ENCODE assay signal across 7 fruit fly cellular contexts in genomic region chr2L:7419408-7420304, dm6.
TF ChIP-seq lines count a peak whose summit lies in the region.

No protein-coding gene starts in this region.

- TF ChIP-seq CTCF in S2 (optimal IDR thresholded peaks at IDR 0.05; lab: Kevin White, UChicago) = peak; percentile 85 to 90
- TF ChIP-seq CTCF in whole organism, embryonic (GFP tag; optimal IDR thresholded peaks at IDR 0.05; lab: Kevin White, UChicago) = peak; percentile 89

TF ChIP-seq in whole organism, 6 proteins besides CTCF, POLR2A, EP300 and RAD21:
- TF ChIP-seq psq (optimal IDR thresholded peaks at IDR 0.05; lab: Kevin White, UChicago) = no peak
- peak; percentile 38 to 85 for TF ChIP-seq EcR (GFP tag; optimal IDR thresholded peaks at IDR 0.05; lab: Kevin White, UChicago)
TF ChIP-seq in whole organism: peak in this region for 1.

TF ChIP-seq in whole organism, adult, 20 proteins besides CTCF, POLR2A, EP300 and RAD21:
- TF ChIP-seq tj (GFP tag; optimal IDR thresholded peaks at IDR 0.05; lab: Kevin White, UChicago) = peak; percentile 78
- no peak for TF ChIP-seq CG1620 (GFP tag; optimal IDR thresholded peaks at IDR 0.05; lab: Kevin White, UChicago)
- no peak for TF ChIP-seq toe (GFP tag; optimal IDR thresholded peaks at IDR 0.05; lab: Kevin White, UChicago)
- no peak for TF ChIP-seq Hr96 (GFP tag; optimal IDR thresholded peaks at IDR 0.05; lab: Kevin White, UChicago)
TF ChIP-seq in whole organism, adult: peak in this region for 1.

TF ChIP-seq in whole organism, embryonic, 481 proteins besides CTCF, POLR2A, EP300 and RAD21 (continues in another document):
- no peak for TF ChIP-seq Scr (GFP tag; IDR thresholded peaks at IDR 0.05; lab: Robert Waterston, UW; ENCODE audit: partially characterized antibody)
- peak; percentile 36 for TF ChIP-seq PHDP (tag; optimal IDR thresholded peaks at IDR 0.05; lab: Kevin White, UChicago)
- no peak for TF ChIP-seq Deaf1 (tag; optimal IDR thresholded peaks at IDR 0.05; lab: Kevin White, UChicago)
- no peak for TF ChIP-seq bigmax (GFP tag; optimal IDR thresholded peaks at IDR 0.05; lab: Kevin White, UChicago)
- TF ChIP-seq CG18599 (GFP tag; optimal IDR thresholded peaks at IDR 0.05; lab: Kevin White, UChicago) = peak; percentile 63
- TF ChIP-seq Rx (GFP tag; IDR thresholded peaks at IDR 0.05; lab: Robert Waterston, UW) = no peak
- TF ChIP-seq Ets65A (GFP tag; lab: Kevin White, UChicago) = peak; percentile 27
- TF ChIP-seq ems (GFP tag; optimal IDR thresholded peaks at IDR 0.05; lab: Kevin White, UChicago) = no peak
- peak; percentile 40; the same call in 1 of the 2 replicates for TF ChIP-seq CG14014 (GFP tag; IDR thresholded peaks at IDR 0.05; lab: Robert Waterston, UW)
- no peak for TF ChIP-seq CG1024 (GFP tag; IDR thresholded peaks at IDR 0.05; lab: Robert Waterston, UW)
- peak; percentile 48 for TF ChIP-seq CG15269 (tag; optimal IDR thresholded peaks at IDR 0.05; lab: Kevin White, UChicago)
- no peak for TF ChIP-seq fd3F (GFP tag; optimal IDR thresholded peaks at IDR 0.05; lab: Kevin White, UChicago)
- TF ChIP-seq Dek (tag; optimal IDR thresholded peaks at IDR 0.05; lab: Kevin White, UChicago) = peak; percentile 13
- TF ChIP-seq CG9215 (GFP tag; IDR thresholded peaks at IDR 0.05; lab: Robert Waterston, UW) = peak; percentile 32; the same call in 1 of the 2 replicates
- no peak for TF ChIP-seq CG9609 (GFP tag; optimal IDR thresholded peaks at IDR 0.05; lab: Kevin White, UChicago)
- TF ChIP-seq onecut (GFP tag; IDR thresholded peaks at IDR 0.05; lab: Robert Waterston, UW) = peak; percentile 99
- no peak for TF ChIP-seq CG11456 (GFP tag; IDR thresholded peaks at IDR 0.05; lab: Robert Waterston, UW)
- TF ChIP-seq CG32532 (GFP tag; IDR thresholded peaks at IDR 0.05; lab: Robert Waterston, UW) = peak; percentile 42; the same call in 1 of the 2 replicates
- no peak for TF ChIP-seq Atf3 (GFP tag; optimal IDR thresholded peaks at IDR 0.05; lab: Kevin White, UChicago)
- TF ChIP-seq hth (optimal IDR thresholded peaks at IDR 0.05; lab: Kevin White, UChicago) = no peak
- TF ChIP-seq CG11504 (tag; optimal IDR thresholded peaks at IDR 0.05; lab: Kevin White, UChicago) = peak; percentile 48

TF ChIP-seq in whole organism, prepupa, 60 proteins besides CTCF, POLR2A, EP300 and RAD21 (continues in another document):
- peak; percentile 78 for TF ChIP-seq Eip75B (GFP tag; optimal IDR thresholded peaks at IDR 0.05; lab: Kevin White, UChicago)
- peak; percentile 54 for TF ChIP-seq CG32006 (GFP tag; optimal IDR thresholded peaks at IDR 0.05; lab: Kevin White, UChicago)
- TF ChIP-seq net (GFP tag; optimal IDR thresholded peaks at IDR 0.05; lab: Kevin White, UChicago) = no peak
- TF ChIP-seq Sox15 (GFP tag; optimal IDR thresholded peaks at IDR 0.05; lab: Kevin White, UChicago) = no peak
- TF ChIP-seq Hr4 (GFP tag; optimal IDR thresholded peaks at IDR 0.05; lab: Kevin White, UChicago) = peak; percentile 44
- TF ChIP-seq CG31627 (GFP tag; optimal IDR thresholded peaks at IDR 0.05; lab: Kevin White, UChicago) = peak; percentile 65
- TF ChIP-seq Blimp-1 (GFP tag; optimal IDR thresholded peaks at IDR 0.05; lab: Kevin White, UChicago) = peak; percentile 62
- peak; percentile 69 for TF ChIP-seq Hr39 (GFP tag; optimal IDR thresholded peaks at IDR 0.05; lab: Kevin White, UChicago)
- TF ChIP-seq cyc (GFP tag; optimal IDR thresholded peaks at IDR 0.05; lab: Kevin White, UChicago) = peak; percentile 69
- TF ChIP-seq lz (GFP tag; optimal IDR thresholded peaks at IDR 0.05; lab: Kevin White, UChicago) = peak; percentile 85
- peak; percentile 52; the same call in 1 of the 3 replicates for TF ChIP-seq eg (GFP tag; IDR thresholded peaks at IDR 0.05; lab: Robert Waterston, UW)
- TF ChIP-seq pdm3 (GFP tag; optimal IDR thresholded peaks at IDR 0.05; lab: Kevin White, UChicago) = peak; percentile 65
- peak in 1 of 2 experiments; percentile 76 for TF ChIP-seq ss (GFP tag; optimal IDR thresholded peaks at IDR 0.05; lab: Kevin White, UChicago)
- peak; percentile 15 for TF ChIP-seq spab (GFP tag; optimal IDR thresholded peaks at IDR 0.05; lab: Kevin White, UChicago)
- peak; percentile 82 for TF ChIP-seq topi (GFP tag; optimal IDR thresholded peaks at IDR 0.05; lab: Kevin White, UChicago)
- no peak for TF ChIP-seq vri (GFP tag; optimal IDR thresholded peaks at IDR 0.05; lab: Kevin White, UChicago)
- peak; percentile 92 for TF ChIP-seq Met (GFP tag; optimal IDR thresholded peaks at IDR 0.05; lab: Kevin White, UChicago)
- TF ChIP-seq Ets96B (tag; optimal IDR thresholded peaks at IDR 0.05; lab: Kevin White, UChicago) = peak; percentile 58
- 0 out of 2 replicates have a peak, but pooled peaks have one; percentile 11 for TF ChIP-seq CG11294 (GFP tag; IDR thresholded peaks at IDR 0.05; lab: Robert Waterston, UW)
- peak; percentile 86 for TF ChIP-seq Eip78C (GFP tag; lab: Kevin White, UChicago)
- peak; percentile 30 for TF ChIP-seq acj6 (GFP tag; optimal IDR thresholded peaks at IDR 0.05; lab: Kevin White, UChicago)

TF ChIP-seq in whole organism, pupa, 21 proteins besides CTCF, POLR2A, EP300 and RAD21:
- TF ChIP-seq CG13204 (GFP tag; optimal IDR thresholded peaks at IDR 0.05; lab: Kevin White, UChicago) (peak; percentile 23), CG9948 (tag; optimal IDR thresholded peaks at IDR 0.05; lab: Kevin White, UChicago) (peak; percentile 74), rn (GFP tag; IDR thresholded peaks at IDR 0.05; lab: Robert Waterston, UW) (no peak), Snoo (tag; optimal IDR thresholded peaks at IDR 0.05; lab: Kevin White, UChicago) (peak; percentile 57), gl (tag; optimal IDR thresholded peaks at IDR 0.05; lab: Kevin White, UChicago) (no peak), Ets98B (GFP tag; IDR thresholded peaks at IDR 0.05; lab: Robert Waterston, UW) (no peak), fd96Ca (GFP tag; IDR thresholded peaks at IDR 0.05; lab: Robert Waterston, UW) (no peak; the same call in 2 of the 3 replicates), CG34367 (tag; optimal IDR thresholded peaks at IDR 0.05; lab: Kevin White, UChicago) (peak; percentile 59), Pif1B (GFP tag; optimal IDR thresholded peaks at IDR 0.05; lab: Kevin White, UChicago) (peak; percentile 39), Pif1A (GFP tag; optimal IDR thresholded peaks at IDR 0.05; lab: Kevin White, UChicago) (peak; percentile 55), CG17806 (tag; optimal IDR thresholded peaks at IDR 0.05; lab: Kevin White, UChicago) (peak; percentile 65), CG15710 (tag; optimal IDR thresholded peaks at IDR 0.05; lab: Kevin White, UChicago) (peak; percentile 81), EcR (GFP tag; optimal IDR thresholded peaks at IDR 0.05; lab: Kevin White, UChicago) (peak; percentile 97), CG12605 (GFP tag; IDR thresholded peaks at IDR 0.05; lab: Robert Waterston, UW) (peak; percentile 38; the same call in 1 of the 2 replicates), CG10348 (GFP tag; IDR thresholded peaks at IDR 0.05; lab: Robert Waterston, UW) (no peak), CG32121 (GFP tag; IDR thresholded peaks at IDR 0.05; lab: Robert Waterston, UW) (peak; percentile 28; the same call in 1 of the 2 replicates), CG8159 (tag; optimal IDR thresholded peaks at IDR 0.05; lab: Kevin White, UChicago) (peak; percentile 82), D1 (tag; optimal IDR thresholded peaks at IDR 0.05; lab: Kevin White, UChicago) (no peak), CG8301 (tag; optimal IDR thresholded peaks at IDR 0.05; lab: Kevin White, UChicago) (peak; percentile 45), CG14655 (GFP tag; optimal IDR thresholded peaks at IDR 0.05; lab: Kevin White, UChicago) (peak; percentile 58), CG4496 (GFP tag; IDR thresholded peaks at IDR 0.05; lab: Robert Waterston, UW) (no peak)

TF ChIP-seq in whole organism, wandering third instar larva, 38 proteins besides CTCF, POLR2A, EP300 and RAD21 (continues in another document):
- peak; percentile 46 for TF ChIP-seq Hnf4 (GFP tag; optimal IDR thresholded peaks at IDR 0.05; lab: Kevin White, UChicago)
- peak; percentile 65 for TF ChIP-seq dsf (GFP tag; optimal IDR thresholded peaks at IDR 0.05; lab: Kevin White, UChicago; ENCODE audit: borderline replicate concordance)
- TF ChIP-seq usp (GFP tag; optimal IDR thresholded peaks at IDR 0.05; lab: Kevin White, UChicago) = no peak
- no peak for TF ChIP-seq sage (GFP tag; optimal IDR thresholded peaks at IDR 0.05; lab: Kevin White, UChicago)
- no peak for TF ChIP-seq CrebA (GFP tag; optimal IDR thresholded peaks at IDR 0.05; lab: Kevin White, UChicago; ENCODE audit: borderline replicate concordance)
- peak; percentile 67 for TF ChIP-seq fru (GFP tag; optimal IDR thresholded peaks at IDR 0.05; lab: Kevin White, UChicago)
- TF ChIP-seq dl (GFP tag; optimal IDR thresholded peaks at IDR 0.05; lab: Kevin White, UChicago; ENCODE audit: insufficient read depth in 1 of 2, partially characterized antibody in 2 of 2) = peak in 1 of 2 experiments; percentile 34
- peak; percentile 70 for TF ChIP-seq h (GFP tag; optimal IDR thresholded peaks at IDR 0.05; lab: Kevin White, UChicago)
- TF ChIP-seq pan (optimal IDR thresholded peaks at IDR 0.05; lab: Kevin White, UChicago) = no peak
- no peak for TF ChIP-seq sv (GFP tag; optimal IDR thresholded peaks at IDR 0.05; lab: Kevin White, UChicago)
- no peak for TF ChIP-seq GATAd (GFP tag; optimal IDR thresholded peaks at IDR 0.05; lab: Kevin White, UChicago)
- TF ChIP-seq N (GFP tag; optimal IDR thresholded peaks at IDR 0.05; lab: Kevin White, UChicago) = no peak
- peak; percentile 93 for TF ChIP-seq Sp1 (GFP tag; optimal IDR thresholded peaks at IDR 0.05; lab: Kevin White, UChicago)
- peak; percentile 54 for TF ChIP-seq psq (GFP tag; optimal IDR thresholded peaks at IDR 0.05; lab: Kevin White, UChicago)
- peak; percentile 75 for TF ChIP-seq OdsH (GFP tag; optimal IDR thresholded peaks at IDR 0.05; lab: Kevin White, UChicago)
- peak; percentile 89 for TF ChIP-seq CG9705 (GFP tag; optimal IDR thresholded peaks at IDR 0.05; lab: Kevin White, UChicago)
- TF ChIP-seq foxo (GFP tag; optimal IDR thresholded peaks at IDR 0.05; lab: Kevin White, UChicago) = peak; percentile 0 to 74
- TF ChIP-seq br (GFP tag; optimal IDR thresholded peaks at IDR 0.05; lab: Kevin White, UChicago) = peak; percentile 80
- TF ChIP-seq Jra (GFP tag; optimal IDR thresholded peaks at IDR 0.05; lab: Kevin White, UChicago) = peak; percentile 50
- peak; percentile 79 for TF ChIP-seq dmrt93B (GFP tag; optimal IDR thresholded peaks at IDR 0.05; lab: Kevin White, UChicago)
- no peak for TF ChIP-seq lola (GFP tag; optimal IDR thresholded peaks at IDR 0.05; lab: Kevin White, UChicago)
- no peak for TF ChIP-seq Vsx2 (GFP tag; optimal IDR thresholded peaks at IDR 0.05; lab: Kevin White, UChicago; ENCODE audit: partially characterized antibody)
- no peak for TF ChIP-seq jim (GFP tag; optimal IDR thresholded peaks at IDR 0.05; lab: Kevin White, UChicago)
- no peak for TF ChIP-seq Myc (optimal IDR thresholded peaks at IDR 0.05; lab: Kevin White, UChicago)
- no peak for TF ChIP-seq brk (GFP tag; optimal IDR thresholded peaks at IDR 0.05; lab: Kevin White, UChicago)
- no peak for TF ChIP-seq Abd-B (GFP tag; optimal IDR thresholded peaks at IDR 0.05; lab: Kevin White, UChicago)
- no peak for TF ChIP-seq Mio (GFP tag; optimal IDR thresholded peaks at IDR 0.05; lab: Kevin White, UChicago)
- peak; percentile 3 for TF ChIP-seq woc (GFP tag; optimal IDR thresholded peaks at IDR 0.05; lab: Kevin White, UChicago)
